Worm (Caenorhabditis elegans): ENCODE measurements around the gene C03H12.1.

DNA sequence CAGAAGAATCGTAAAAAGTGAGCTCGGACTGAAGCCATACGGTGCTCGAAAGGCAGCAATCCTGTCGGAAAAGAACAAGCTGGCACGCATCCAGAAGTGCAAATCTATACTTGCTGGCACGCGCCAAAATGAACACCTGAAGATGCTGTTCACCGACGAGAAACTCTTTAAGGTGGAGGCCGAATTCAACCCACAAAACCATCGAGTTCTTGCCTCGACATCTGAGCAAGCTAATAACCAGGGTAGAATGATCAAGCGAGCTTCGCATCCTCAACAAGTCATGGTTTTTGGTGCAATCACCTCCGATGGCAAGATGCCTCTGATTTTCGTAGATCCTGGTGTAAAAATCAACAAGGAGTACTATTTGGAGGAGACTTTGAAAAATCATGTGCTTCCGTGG lies 4.2 kb downstream of the C03H12.1 start:
- TF ChIP-seq tab-1 (GFP tag; IDR thresholded peaks at IDR 0.05) (no peak), T22C8.4 (GFP tag; IDR thresholded peaks at IDR 0.05) (no peak), klf-2 (GFP tag; conservative IDR thresholded peaks at IDR 0.05) (no peak), flt-1 (GFP tag; IDR thresholded peaks at IDR 0.05) (no peak), ztf-29 (GFP tag; IDR thresholded peaks at IDR 0.05) (no peak), med-1 (GFP tag; optimal IDR thresholded peaks at IDR 0.05; ENCODE audit: insufficient read depth) (no peak)
